Fruit fly (Drosophila melanogaster): ENCODE results near the gene CG31251.

- TF ChIP-seq CG5204 (GFP tag; optimal IDR thresholded peaks at IDR 0.05): no peak
- peak; percentile 99 for TF ChIP-seq kay (GFP tag; ENCODE audit: borderline replicate concordance)
- TF ChIP-seq pad (GFP tag; optimal IDR thresholded peaks at IDR 0.05): peak; percentile 91
- TF ChIP-seq cnc (optimal IDR thresholded peaks at IDR 0.05): no peak
- TF ChIP-seq tj (GFP tag; optimal IDR thresholded peaks at IDR 0.05): peak; percentile 91
- TF ChIP-seq CG14711 (tag; optimal IDR thresholded peaks at IDR 0.05): peak; percentile 96
- TF ChIP-seq CG12768 (GFP tag; optimal IDR thresholded peaks at IDR 0.05): peak; percentile 98
- peak; percentile 87 for TF ChIP-seq toe (GFP tag; optimal IDR thresholded peaks at IDR 0.05)
- peak; percentile 99 for TF ChIP-seq CG11617 (GFP tag; optimal IDR thresholded peaks at IDR 0.05)
- peak; percentile 98 for TF ChIP-seq bab1 (GFP tag; optimal IDR thresholded peaks at IDR 0.05)
- peak; percentile 17 for TF ChIP-seq Mnt (GFP tag; optimal IDR thresholded peaks at IDR 0.05)
- peak; percentile 67 for TF ChIP-seq CG1620 (GFP tag; optimal IDR thresholded peaks at IDR 0.05)
These were observed 15.9 kb upstream of the CG31251 start for dm6 chr3R:17700488-17701130.
